Fruit fly (Drosophila melanogaster): Measurements from ENCODE around the gene CG10631.

The CG10631 gene

dm6 chr2L:19796111-19796451 lies 39.4 kb upstream of the CG10631 start, which contains the start of gene sick (continued):
- TF ChIP-seq otp (GFP tag; IDR thresholded peaks at IDR 0.05): 0 out of 3 replicates have a peak, but pooled peaks have one; percentile 12
- TF ChIP-seq CG31224 (GFP tag; IDR thresholded peaks at IDR 0.05): 0 out of 2 replicates have a peak, but pooled peaks have one; percentile 7
- TF ChIP-seq Gug (GFP tag; IDR thresholded peaks at IDR 0.05): no peak
- no peak for TF ChIP-seq Nf-YC (tag; optimal IDR thresholded peaks at IDR 0.05)
- TF ChIP-seq CG12071 (GFP tag; optimal IDR thresholded peaks at IDR 0.05): peak; percentile 63
- no peak for TF ChIP-seq az2 (GFP tag; optimal IDR thresholded peaks at IDR 0.05)
- no peak for TF ChIP-seq CG11247 (GFP tag; IDR thresholded peaks at IDR 0.05)
- TF ChIP-seq corto (GFP tag; optimal IDR thresholded peaks at IDR 0.05): no peak
- TF ChIP-seq CG9215 (GFP tag; IDR thresholded peaks at IDR 0.05): no peak
- TF ChIP-seq Tbp (GFP tag; optimal IDR thresholded peaks at IDR 0.05): no peak
- TF ChIP-seq exex (tag; optimal IDR thresholded peaks at IDR 0.05): no peak
- TF ChIP-seq CG18476 (GFP tag; optimal IDR thresholded peaks at IDR 0.05): no peak
- TF ChIP-seq Kr (GFP tag; optimal IDR thresholded peaks at IDR 0.05): no peak
- TF ChIP-seq CG2678 (tag; optimal IDR thresholded peaks at IDR 0.05): no peak
- peak; percentile 48 for TF ChIP-seq CG13296 (GFP tag; optimal IDR thresholded peaks at IDR 0.05)
- TF ChIP-seq CG4854 (GFP tag; optimal IDR thresholded peaks at IDR 0.05): no peak
- TF ChIP-seq CG12104 (GFP tag; optimal IDR thresholded peaks at IDR 0.05): peak; percentile 35
- TF ChIP-seq Usf (GFP tag; optimal IDR thresholded peaks at IDR 0.05): no peak
- TF ChIP-seq CG10654 (GFP tag; optimal IDR thresholded peaks at IDR 0.05): no peak
- TF ChIP-seq Opbp (GFP tag; IDR thresholded peaks at IDR 0.05; ENCODE audit: partially characterized antibody): no peak
- TF ChIP-seq z (GFP tag; IDR thresholded peaks at IDR 0.05): 0 out of 3 replicates have a peak, but pooled peaks have one; percentile 15
- TF ChIP-seq Hand (GFP tag; optimal IDR thresholded peaks at IDR 0.05): peak; percentile 16
- no peak for TF ChIP-seq cato (GFP tag; optimal IDR thresholded peaks at IDR 0.05; ENCODE audit: borderline replicate concordance)
- no peak for TF ChIP-seq CG14667 (GFP tag; IDR thresholded peaks at IDR 0.05)
- no peak for TF ChIP-seq Trl (optimal IDR thresholded peaks at IDR 0.05)
- no peak for TF ChIP-seq Trl (GFP tag; optimal IDR thresholded peaks at IDR 0.05)
- TF ChIP-seq so (GFP tag; IDR thresholded peaks at IDR 0.05): peak; percentile 27; the same call in 1 of the 3 replicates
- TF ChIP-seq bowl (GFP tag; IDR thresholded peaks at IDR 0.05): no peak
- no peak for TF ChIP-seq CHES-1-like (GFP tag; optimal IDR thresholded peaks at IDR 0.05)
- TF ChIP-seq PHDP (tag; optimal IDR thresholded peaks at IDR 0.05): peak; percentile 11
- no peak for TF ChIP-seq CG9437 (GFP tag; optimal IDR thresholded peaks at IDR 0.05)
- TF ChIP-seq peb (GFP tag; IDR thresholded peaks at IDR 0.05): no peak
- TF ChIP-seq CG1602 (GFP tag; optimal IDR thresholded peaks at IDR 0.05): no peak
- TF ChIP-seq CG18262 (tag; optimal IDR thresholded peaks at IDR 0.05): peak; percentile 23
- TF ChIP-seq CG11723 (GFP tag; optimal IDR thresholded peaks at IDR 0.05): peak; percentile 7
- TF ChIP-seq NfI (GFP tag; optimal IDR thresholded peaks at IDR 0.05): no peak
- no peak for TF ChIP-seq CG10321 (GFP tag; IDR thresholded peaks at IDR 0.05)
- no peak for TF ChIP-seq Ptx1 (GFP tag; IDR thresholded peaks at IDR 0.05)
- no peak for TF ChIP-seq Sin3A (optimal IDR thresholded peaks at IDR 0.05)
- TF ChIP-seq Fer2 (tag; optimal IDR thresholded peaks at IDR 0.05): no peak
- TF ChIP-seq Dip2 (GFP tag; IDR thresholded peaks at IDR 0.05): no peak
- no peak for TF ChIP-seq jing (GFP tag; optimal IDR thresholded peaks at IDR 0.05)
- TF ChIP-seq cwo (GFP tag; optimal IDR thresholded peaks at IDR 0.05): no peak
- no peak for TF ChIP-seq stc (GFP tag; IDR thresholded peaks at IDR 0.05)
- peak; percentile 4 for TF ChIP-seq CG1233 (GFP tag; optimal IDR thresholded peaks at IDR 0.05)
- peak; percentile 95 for TF ChIP-seq Ets97D (GFP tag; optimal IDR thresholded peaks at IDR 0.05)
- TF ChIP-seq Chrac-16 (GFP tag; optimal IDR thresholded peaks at IDR 0.05): no peak
- peak; percentile 18 for TF ChIP-seq schlank (tag; optimal IDR thresholded peaks at IDR 0.05)
- TF ChIP-seq CG1529 (GFP tag; optimal IDR thresholded peaks at IDR 0.05): no peak
- TF ChIP-seq Camta (GFP tag; optimal IDR thresholded peaks at IDR 0.05): no peak
- TF ChIP-seq CG7271 (tag; optimal IDR thresholded peaks at IDR 0.05): peak; percentile 32
- TF ChIP-seq sima (GFP tag; optimal IDR thresholded peaks at IDR 0.05): no peak
- TF ChIP-seq dati (GFP tag; IDR thresholded peaks at IDR 0.05): no peak
